Fruit fly (Drosophila melanogaster): ENCODE measurements around the gene osa.

The osa gene

DNA sequence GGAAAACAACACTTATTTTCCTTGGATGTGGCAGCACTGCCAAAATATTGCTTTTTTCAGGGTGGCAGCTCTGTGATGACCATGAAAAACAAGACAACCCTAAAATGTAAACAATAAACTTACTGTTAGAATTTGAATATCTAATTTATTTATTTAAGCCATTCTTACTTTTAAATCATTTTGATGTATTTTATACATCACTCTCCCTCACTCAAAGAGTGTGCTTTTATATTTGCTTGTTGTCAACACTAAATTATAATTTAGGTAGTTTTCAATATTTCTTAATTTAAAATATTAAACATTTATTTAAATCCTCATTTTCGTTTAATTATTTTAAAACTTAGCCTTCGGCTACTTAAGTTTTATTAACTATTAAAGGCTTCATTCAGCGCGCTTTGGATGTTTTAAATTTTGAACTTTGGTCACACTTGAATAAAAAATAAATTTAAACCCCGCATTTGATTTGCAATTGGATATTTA lies 47.3 kb downstream of the osa start, which contains the start of the genes CG7523 and Mps1:
Gene CG7523, minus strand, starts transcription at position 39 of the 480 bp plus-strand sequence.
Gene Mps1, plus strand, starts transcription at position 415 of the 480 bp plus-strand sequence.
- TF ChIP-seq CG5204 (GFP tag; optimal IDR thresholded peaks at IDR 0.05) = no peak
- peak; percentile 93 for TF ChIP-seq kay (GFP tag; ENCODE audit: borderline replicate concordance)
- TF ChIP-seq Mnt (GFP tag; optimal IDR thresholded peaks at IDR 0.05) = peak; percentile 35
- TF ChIP-seq CG7101 (tag; optimal IDR thresholded peaks at IDR 0.05) = no peak
- peak; percentile 37 for TF ChIP-seq CG11617 (GFP tag; optimal IDR thresholded peaks at IDR 0.05)
- TF ChIP-seq CG14711 (tag; optimal IDR thresholded peaks at IDR 0.05) = peak; percentile 100
- peak; percentile 47 for TF ChIP-seq Crg-1 (GFP tag; optimal IDR thresholded peaks at IDR 0.05)
- TF ChIP-seq ovo (GFP tag; optimal IDR thresholded peaks at IDR 0.05) = peak; percentile 1
- TF ChIP-seq CG1620 (GFP tag; optimal IDR thresholded peaks at IDR 0.05) = no peak

dm6 chr3R:17670202-17670856 lies 47.8 kb downstream of the osa start:
- TF ChIP-seq toe (GFP tag; optimal IDR thresholded peaks at IDR 0.05) = no peak
- no peak for TF ChIP-seq Clk (GFP tag; optimal IDR thresholded peaks at IDR 0.05)
- peak; percentile 67 for TF ChIP-seq tj (GFP tag; optimal IDR thresholded peaks at IDR 0.05)
- peak; percentile 37 for TF ChIP-seq cic (GFP tag; optimal IDR thresholded peaks at IDR 0.05)
- peak; percentile 99 for TF ChIP-seq kay (GFP tag; ENCODE audit: borderline replicate concordance)

- peak; percentile 14 for TF ChIP-seq bab1 (GFP tag; optimal IDR thresholded peaks at IDR 0.05)
- no peak for TF ChIP-seq cic (GFP tag; optimal IDR thresholded peaks at IDR 0.05)
- peak; percentile 87 for TF ChIP-seq tj (GFP tag; optimal IDR thresholded peaks at IDR 0.05)
These were observed 50.2 kb downstream of the osa start for dm6 chr3R:17667987-17668386.

DNA sequence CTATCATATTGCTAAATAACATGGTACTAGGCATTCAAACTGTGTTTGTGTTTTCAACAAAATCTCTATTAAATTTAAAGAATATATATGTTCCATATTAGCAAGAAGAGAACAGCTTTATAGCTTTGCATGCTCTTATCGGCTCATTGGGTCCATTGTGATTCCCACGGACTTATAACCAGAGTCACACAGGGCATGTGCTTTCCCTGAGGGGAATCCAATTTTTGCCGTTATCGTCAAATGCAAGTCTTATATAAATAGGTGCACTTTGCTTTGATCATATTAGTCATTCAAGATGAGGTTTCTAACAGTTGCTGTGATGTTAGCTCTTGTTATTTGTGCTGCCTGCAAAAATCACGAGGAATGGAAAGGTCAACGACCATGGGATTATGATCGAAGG lies 50.9 kb downstream of the osa start, which contains the start of gene CG45045:
Gene CG45045, plus strand, starts transcription at position 294 of the 400 bp plus-strand sequence.
- no peak for TF ChIP-seq pad (GFP tag; optimal IDR thresholded peaks at IDR 0.05)
- no peak for TF ChIP-seq Hr96 (GFP tag; optimal IDR thresholded peaks at IDR 0.05)
- no peak for TF ChIP-seq CG1620 (GFP tag; optimal IDR thresholded peaks at IDR 0.05)
- TF ChIP-seq Mnt (GFP tag; optimal IDR thresholded peaks at IDR 0.05) = no peak
- TF ChIP-seq Crg-1 (GFP tag; optimal IDR thresholded peaks at IDR 0.05) = no peak
- no peak for TF ChIP-seq ovo (GFP tag; optimal IDR thresholded peaks at IDR 0.05)
- no peak for TF ChIP-seq tj (GFP tag; optimal IDR thresholded peaks at IDR 0.05)
- TF ChIP-seq Clk (GFP tag; optimal IDR thresholded peaks at IDR 0.05) = no peak
- TF ChIP-seq CG11617 (GFP tag; optimal IDR thresholded peaks at IDR 0.05) = no peak

- no peak for TF ChIP-seq CG11617 (GFP tag; optimal IDR thresholded peaks at IDR 0.05)
- TF ChIP-seq CG33017 (tag; optimal IDR thresholded peaks at IDR 0.05) = no peak
- TF ChIP-seq cic (GFP tag; optimal IDR thresholded peaks at IDR 0.05) = no peak
- no peak for TF ChIP-seq CG1620 (GFP tag; optimal IDR thresholded peaks at IDR 0.05)
- no peak for TF ChIP-seq bab1 (GFP tag; optimal IDR thresholded peaks at IDR 0.05)
- TF ChIP-seq pad (GFP tag; optimal IDR thresholded peaks at IDR 0.05) = no peak
- TF ChIP-seq Hr96 (GFP tag; optimal IDR thresholded peaks at IDR 0.05) = no peak
- no peak for TF ChIP-seq CG14711 (tag; optimal IDR thresholded peaks at IDR 0.05)
- TF ChIP-seq CG7101 (tag; optimal IDR thresholded peaks at IDR 0.05) = no peak
- no peak for TF ChIP-seq CG7045 (GFP tag; optimal IDR thresholded peaks at IDR 0.05)
- TF ChIP-seq Clk (GFP tag; optimal IDR thresholded peaks at IDR 0.05) = no peak
- TF ChIP-seq cnc (optimal IDR thresholded peaks at IDR 0.05) = no peak
- TF ChIP-seq toe (GFP tag; optimal IDR thresholded peaks at IDR 0.05) = no peak
- TF ChIP-seq Mnt (GFP tag; optimal IDR thresholded peaks at IDR 0.05) = no peak
- no peak for TF ChIP-seq kay (GFP tag; ENCODE audit: borderline replicate concordance)
- no peak for TF ChIP-seq CG12768 (GFP tag; optimal IDR thresholded peaks at IDR 0.05)
- TF ChIP-seq ovo (GFP tag; optimal IDR thresholded peaks at IDR 0.05) = no peak
- no peak for TF ChIP-seq tj (GFP tag; optimal IDR thresholded peaks at IDR 0.05)
- TF ChIP-seq CG5204 (GFP tag; optimal IDR thresholded peaks at IDR 0.05) = no peak
These were observed 51.4 kb downstream of the osa start for dm6 chr3R:17666797-17667156.

dm6 chr3R:17666061-17666796 lies 51.9 kb downstream of the osa start:
- TF ChIP-seq tj (GFP tag; optimal IDR thresholded peaks at IDR 0.05) (no peak), CG5204 (GFP tag; optimal IDR thresholded peaks at IDR 0.05) (no peak), CG7101 (tag; optimal IDR thresholded peaks at IDR 0.05) (no peak)

dm6 chr3R:17656923-17657322 lies 61.2 kb downstream of the osa start:
- TF ChIP-seq tj (GFP tag; optimal IDR thresholded peaks at IDR 0.05) (peak; percentile 70), bab1 (GFP tag; optimal IDR thresholded peaks at IDR 0.05) (peak; percentile 17), Hr96 (GFP tag; optimal IDR thresholded peaks at IDR 0.05) (no peak), CG7101 (tag; optimal IDR thresholded peaks at IDR 0.05) (no peak)

Measured in whole organism, adult.